Fruit fly (Drosophila melanogaster): ENCODE results near the gene chm.

Gene chm

dm6 chr2L:7409602-7410001 lies 2.6 kb upstream of the chm start, which contains the start of gene CG5181:
Gene CG5181 (minus strand): TSS chr2L:7409809.
- no peak for TF ChIP-seq fd96Cb (tag; optimal IDR thresholded peaks at IDR 0.05)
- no peak for TF ChIP-seq Adf1 (GFP tag; IDR thresholded peaks at IDR 0.05)
- peak; percentile 86 for TF ChIP-seq stwl (tag; optimal IDR thresholded peaks at IDR 0.05)
- no peak for TF ChIP-seq CG8359 (GFP tag; optimal IDR thresholded peaks at IDR 0.05; ENCODE audit: borderline replicate concordance)
- TF ChIP-seq CG6813 (GFP tag; optimal IDR thresholded peaks at IDR 0.05): no peak
- TF ChIP-seq CG30020 (tag; optimal IDR thresholded peaks at IDR 0.05): peak; percentile 37
- no peak for TF ChIP-seq Kr (GFP tag; optimal IDR thresholded peaks at IDR 0.05)
- TF ChIP-seq CG14860 (GFP tag; IDR thresholded peaks at IDR 0.05; ENCODE audit: partially characterized antibody): no peak
- TF ChIP-seq Dp (GFP tag; optimal IDR thresholded peaks at IDR 0.05): peak; percentile 18
- TF ChIP-seq CG34376 (GFP tag; optimal IDR thresholded peaks at IDR 0.05): no peak
- TF ChIP-seq CG16813 (GFP tag; IDR thresholded peaks at IDR 0.05; ENCODE audit: partially characterized antibody): no peak
- no peak for TF ChIP-seq CHES-1-like (GFP tag; optimal IDR thresholded peaks at IDR 0.05)
- peak; percentile 63 for TF ChIP-seq gfzf (GFP tag; optimal IDR thresholded peaks at IDR 0.05)
- TF ChIP-seq pfk (GFP tag; optimal IDR thresholded peaks at IDR 0.05): peak; percentile 50
- TF ChIP-seq CG4617 (GFP tag; optimal IDR thresholded peaks at IDR 0.05; ENCODE audit: borderline replicate concordance): peak; percentile 34
- TF ChIP-seq MESR4 (GFP tag; optimal IDR thresholded peaks at IDR 0.05): peak; percentile 25
- TF ChIP-seq H15 (GFP tag; IDR thresholded peaks at IDR 0.05): no peak
- TF ChIP-seq CG6689 (GFP tag; IDR thresholded peaks at IDR 0.05): no peak
- TF ChIP-seq Tbp (GFP tag; optimal IDR thresholded peaks at IDR 0.05): no peak
- peak; percentile 69 for TF ChIP-seq row (GFP tag; IDR thresholded peaks at IDR 0.05)
- TF ChIP-seq CG9797 (GFP tag; optimal IDR thresholded peaks at IDR 0.05): peak; percentile 49
- TF ChIP-seq NK7.1 (GFP tag; optimal IDR thresholded peaks at IDR 0.05): no peak
- TF ChIP-seq CG32767 (GFP tag; IDR thresholded peaks at IDR 0.05): no peak
- no peak for TF ChIP-seq CG15601 (tag; optimal IDR thresholded peaks at IDR 0.05)
- peak; percentile 46 for TF ChIP-seq pzg (GFP tag; optimal IDR thresholded peaks at IDR 0.05)
- peak; percentile 1 for TF ChIP-seq CG2712 (tag; optimal IDR thresholded peaks at IDR 0.05)
- TF ChIP-seq wor (GFP tag; IDR thresholded peaks at IDR 0.05): no peak
- no peak for TF ChIP-seq otp (GFP tag; IDR thresholded peaks at IDR 0.05)
- no peak for TF ChIP-seq CG1529 (GFP tag; optimal IDR thresholded peaks at IDR 0.05)
- TF ChIP-seq CG13287 (GFP tag; IDR thresholded peaks at IDR 0.05; ENCODE audit: partially characterized antibody): peak; percentile 32; the same call in 1 of the 2 replicates
- peak; percentile 35 for TF ChIP-seq trem (tag; optimal IDR thresholded peaks at IDR 0.05)
- no peak for TF ChIP-seq CG12659 (GFP tag; optimal IDR thresholded peaks at IDR 0.05)
- no peak for TF ChIP-seq CG4282 (GFP tag; optimal IDR thresholded peaks at IDR 0.05)
- TF ChIP-seq MBD-R2 (GFP tag; IDR thresholded peaks at IDR 0.05): peak; percentile 80
- no peak for TF ChIP-seq ssp (GFP tag; IDR thresholded peaks at IDR 0.05)
- no peak for TF ChIP-seq Lim3 (GFP tag; IDR thresholded peaks at IDR 0.05)
- no peak for TF ChIP-seq sens-2 (GFP tag; IDR thresholded peaks at IDR 0.05)
- peak; percentile 21 for TF ChIP-seq CG14710 (tag; optimal IDR thresholded peaks at IDR 0.05)
- TF ChIP-seq CG10959 (GFP tag; IDR thresholded peaks at IDR 0.05): no peak
- TF ChIP-seq CG12219 (GFP tag; optimal IDR thresholded peaks at IDR 0.05): no peak
- TF ChIP-seq gsb (GFP tag; IDR thresholded peaks at IDR 0.05): no peak
- TF ChIP-seq CG11504 (tag; optimal IDR thresholded peaks at IDR 0.05): peak; percentile 32
- peak; percentile 10 for TF ChIP-seq BEAF-32 (GFP tag; optimal IDR thresholded peaks at IDR 0.05)
- TF ChIP-seq Taf1 (GFP tag; IDR thresholded peaks at IDR 0.05): no peak

All from whole organism, embryonic.